Fruit fly (Drosophila melanogaster) whole organism, embryonic: Measurements from ENCODE around the gene mTTF.

Source experiments
- CG3995 ChIP-seq: fragments of 200-800 bp; sonication (Bioruptor generic); optimal IDR thresholded peaks from 3 replicates; lab custom pipeline; 2016; ENCODE audit warnings: missing biosample characterization, missing genetic modification characterization
- CG5953 ChIP-seq: fragments of 200-800 bp; sonication (Bioruptor generic); IDR thresholded peaks from 2 replicates; pipeline ENCODE4 v1.3.6; 2022; ENCODE audit warnings: missing biosample characterization, missing genetic modification characterization
- CG7271 ChIP-seq: fragments of 200-800 bp; sonication (Bioruptor generic); optimal IDR thresholded peaks from 2 replicates; lab custom pipeline; 2018; ENCODE audit warnings: missing biosample characterization, mild to moderate bottlenecking, missing genetic modification characterization, moderate library complexity
- HHEX ChIP-seq: fragments of 200-800 bp; sonication (Bioruptor generic); optimal IDR thresholded peaks from 3 replicates; lab custom pipeline; 2017; ENCODE audit warnings: missing biosample characterization, mild to moderate bottlenecking, missing genetic modification characterization, missing genetic modification reagents
- MTF-1 ChIP-seq: fragments of 200-800 bp; sonication (Bioruptor generic); optimal IDR thresholded peaks from 2 replicates; lab custom pipeline; 2018; ENCODE audit warnings: missing biosample characterization, mild to moderate bottlenecking, missing genetic modification characterization, borderline replicate concordance
- ems ChIP-seq: fragments of 200-800 bp; sonication (Bioruptor generic); optimal IDR thresholded peaks from 3 replicates; lab custom pipeline; 2016; ENCODE audit warnings: missing biosample characterization, missing genetic modification characterization
- ewg ChIP-seq: fragments of 200-800 bp; sonication (Bioruptor generic); optimal IDR thresholded peaks from 3 replicates; lab custom pipeline; 2017; ENCODE audit warnings: mild to moderate bottlenecking, missing biosample characterization, missing genetic modification reagents, missing genetic modification characterization
- gro ChIP-seq: fragments of 200-800 bp; sonication (Bioruptor generic); optimal IDR thresholded peaks from 2 replicates; lab custom pipeline; 2016; ENCODE audit warnings: missing biosample characterization, missing genetic modification characterization
- gt ChIP-seq: fragments of 200-800 bp; sonication (Bioruptor generic); IDR thresholded peaks from 2 replicates; pipeline ENCODE4 v1.3.6; 2022; ENCODE audit warnings: missing biosample characterization, missing genetic modification characterization
- mam ChIP-seq: fragments of 200-800 bp; sonication (Bioruptor generic); optimal IDR thresholded peaks from 3 replicates; lab custom pipeline; 2016; ENCODE audit warnings: missing biosample characterization, missing genetic modification characterization
- tll ChIP-seq, 2 experiments: fragments of 200-800 bp in 1 of 2; fragments of >200 bp in 1 of 2; sonication (Bioruptor generic) in 1 of 2; optimal IDR thresholded peaks; 2 replicates each; lab custom pipeline; 2017 to 2019; ENCODE audit warnings: missing biosample characterization in 2 of 2, missing genetic modification characterization in 2 of 2, mild to moderate bottlenecking in 1 of 2, moderate library complexity in 1 of 2

DNA sequence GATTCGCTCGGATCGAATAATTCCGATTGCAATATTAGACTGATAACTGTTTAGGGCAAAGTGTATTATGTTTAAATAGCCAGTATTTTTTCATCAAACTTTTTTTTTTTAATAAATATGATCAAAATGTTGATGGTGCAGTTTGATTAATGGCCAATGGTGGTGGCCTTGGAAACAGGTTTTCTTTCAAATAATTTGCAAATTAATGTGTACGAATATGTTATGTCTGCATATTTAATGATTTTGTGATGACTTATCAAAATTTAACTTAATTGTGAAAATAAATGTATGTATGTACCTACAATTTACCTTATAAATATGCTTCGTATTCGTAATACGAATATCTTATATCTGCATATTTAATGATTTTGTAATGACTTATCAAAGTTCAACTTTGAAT is 12.7 kb upstream of the mTTF start:
- TF ChIP-seq MTF-1 (GFP tag; lab: Kevin White, UChicago) (no peak), gt (no peak), CG3995 (GFP tag; lab: Kevin White, UChicago) (no peak), ems (no peak), CG5953 (no peak), ewg (GFP tag; lab: Kevin White, UChicago) (no peak), HHEX (GFP tag; lab: Kevin White, UChicago) (no peak), gro (no peak), CG7271 (tag; lab: Kevin White, UChicago) (no peak), tll (GFP tag; optimal IDR thresholded peaks at IDR 0.05; lab: Kevin White, UChicago) (no peak), mam (no peak)
